Worm (Caenorhabditis elegans) whole organism, young adult: ENCODE data around the gene ugt-29.

Experiments
- D2030.7 ChIP-seq: fragments of 200-800 bp; sonication (Bioruptor generic); IDR thresholded peaks from 2 replicates; pipeline ENCODE4 v1.3.6; 2022; ENCODE audit warnings: missing genetic modification reagents, missing genetic modification characterization, missing compliant biosample characterization
- F57C9.4 ChIP-seq: sonication (generic microtip); optimal IDR thresholded peaks from 2 replicates; lab custom pipeline; 2017; ENCODE audit warnings: mild to moderate bottlenecking, missing genetic modification characterization, missing compliant biosample characterization
- K12H6.12 ChIP-seq: fragments of 200-800 bp; sonication (Bioruptor generic); optimal IDR thresholded peaks from 2 replicates; lab custom pipeline; 2018; ENCODE audit warnings: mild to moderate bottlenecking, missing genetic modification characterization, missing compliant biosample characterization
- T07F8.4 ChIP-seq: sonication (generic microtip); optimal IDR thresholded peaks from 2 replicates; lab custom pipeline; 2016; ENCODE audit warnings: mild to moderate bottlenecking, missing genetic modification characterization, moderate library complexity, missing compliant biosample characterization
- Y67H2A.10 ChIP-seq: fragments of 200-800 bp; sonication (Bioruptor generic); conservative IDR thresholded peaks from 2 replicates; pipeline ENCODE4 v1.3.6; 2022; ENCODE audit warnings: missing genetic modification reagents, missing genetic modification characterization, missing compliant biosample characterization
- ama-1 ChIP-seq, 3 experiments: fragments of 150-350 bp in 1 of 3; sonication (generic microtip) in 2 of 3; optimal IDR thresholded peaks; 2 replicates each; lab custom pipeline; 2014 to 2018; ENCODE audit warnings: missing biosample characterization in 2 of 3, missing genetic modification characterization in 2 of 3, missing genetic modification reagents in 2 of 3
- aptf-2 ChIP-seq: fragments of 200-800 bp; sonication (Bioruptor generic); conservative IDR thresholded peaks from 2 replicates; pipeline ENCODE4 v1.3.6; 2022; ENCODE audit warnings: missing genetic modification reagents, missing genetic modification characterization, missing compliant biosample characterization
- athp-1 ChIP-seq: sonication (generic microtip); optimal IDR thresholded peaks from 2 replicates; lab custom pipeline; 2017; ENCODE audit warnings: mild to moderate bottlenecking, missing genetic modification characterization, missing compliant biosample characterization
- ccch-3 ChIP-seq: fragments of 200-800 bp; sonication (Bioruptor generic); optimal IDR thresholded peaks from 2 replicates; lab custom pipeline; 2018; ENCODE audit warnings: mild to moderate bottlenecking, missing genetic modification characterization, missing compliant biosample characterization
- efl-1 ChIP-seq: fragments of 150-350 bp; optimal IDR thresholded peaks from 2 replicates; lab custom pipeline; 2014; ENCODE audit warnings: missing biosample characterization, missing genetic modification reagents, missing genetic modification characterization
- snpc-4 ChIP-seq, 5 experiments: fragments of 150-350 bp in 1 of 5; sonication (generic microtip) in 4 of 5; optimal IDR thresholded peaks; 2 replicates each; lab custom pipeline; 2014 to 2018; ENCODE audit warnings: missing genetic modification characterization in 5 of 5, missing biosample characterization in 3 of 5, antibody characterized with exemption in 2 of 5, mild to moderate bottlenecking in 2 of 5, missing compliant biosample characterization in 2 of 5, missing genotype in 2 of 5, moderate library complexity in 2 of 5, missing genetic modification reagents in 1 of 5
- tlf-1 ChIP-seq: fragments of 200-800 bp; sonication (Bioruptor generic); optimal IDR thresholded peaks from 2 replicates; lab custom pipeline; 2018; ENCODE audit warnings: mild to moderate bottlenecking, missing genetic modification characterization, missing compliant biosample characterization

DNA sequence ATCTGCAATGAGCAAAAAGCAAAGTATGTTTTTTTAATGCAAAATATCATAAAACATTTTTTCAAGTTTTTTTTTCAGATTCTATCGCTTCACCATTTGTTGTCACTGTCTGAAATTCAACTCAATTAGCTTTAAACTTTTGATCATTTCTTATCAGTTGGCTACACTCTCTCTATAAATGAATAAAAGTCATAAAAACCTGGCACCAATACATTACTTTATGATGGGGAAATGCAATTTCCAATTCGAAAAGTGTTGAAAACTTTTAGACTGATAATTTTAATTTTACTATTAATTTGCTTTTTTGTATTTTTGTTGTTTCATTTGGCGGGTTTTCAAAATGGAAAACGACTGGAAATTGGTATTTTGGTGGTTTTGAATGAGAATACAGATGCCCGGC lies 15.5 kb downstream of the ugt-29 start, which contains the start of gene F31F4.1:
- TF ChIP-seq K12H6.12 (tag; lab: Kevin White, UChicago) (no peak), F57C9.4 (tag; lab: Kevin White, UChicago) (no peak), ama-1 (optimal IDR thresholded peaks at IDR 0.05; lab: Kevin White, UChicago) (no peak), ama-1 (GFP tag; optimal IDR thresholded peaks at IDR 0.05; lab: Kevin White, UChicago) (no peak), aptf-2 (GFP tag; lab: Robert Waterston, UW) (no peak), Y67H2A.10 (GFP tag; lab: Robert Waterston, UW) (no peak), athp-1 (tag; lab: Kevin White, UChicago) (no peak), tlf-1 (no peak), T07F8.4 (tag; lab: Kevin White, UChicago) (no peak), efl-1 (GFP tag; lab: Kevin White, UChicago) (no peak), D2030.7 (no peak), ccch-3 (GFP tag; lab: Kevin White, UChicago) (no peak), snpc-4 (GFP tag; optimal IDR thresholded peaks at IDR 0.05; lab: Kevin White, UChicago) (no peak), snpc-4 (tag; optimal IDR thresholded peaks at IDR 0.05; lab: Kevin White, UChicago) (no peak)
